Fruit fly (Drosophila melanogaster) whole organism, embryonic: ENCODE measurements around the gene Cep97.

Experiments
- Asciz ChIP-seq: fragments of 200-800 bp; sonication (Bioruptor generic); optimal IDR thresholded peaks from 2 replicates; lab custom pipeline; 2017; ENCODE audit warnings: missing biosample characterization, mild to moderate bottlenecking, missing genetic modification characterization, missing genetic modification reagents
- CG10431 ChIP-seq: fragments of 200-800 bp; sonication (Bioruptor generic); optimal IDR thresholded peaks from 3 replicates; lab custom pipeline; 2018; ENCODE audit warnings: missing biosample characterization, mild to moderate bottlenecking, missing genetic modification characterization
- CG10979 ChIP-seq: fragments of 200-800 bp; sonication (Bioruptor generic); optimal IDR thresholded peaks from 2 replicates; lab custom pipeline; 2018; ENCODE audit warnings: missing biosample characterization, mild to moderate bottlenecking, missing genetic modification characterization, moderate library complexity
- CG1233 ChIP-seq: fragments of 200-800 bp; sonication (Bioruptor generic); optimal IDR thresholded peaks from 4 replicates; lab custom pipeline; 2018; ENCODE audit warnings: missing biosample characterization, mild to moderate bottlenecking, missing genetic modification characterization
- CG15479 ChIP-seq: fragments of 200-800 bp; sonication (Bioruptor generic); optimal IDR thresholded peaks from 3 replicates; lab custom pipeline; 2019; ENCODE audit warnings: missing biosample characterization, mild to moderate bottlenecking, missing genetic modification characterization, moderate library complexity
- CG17328 ChIP-seq: fragments of 200-800 bp; sonication (Bioruptor generic); IDR thresholded peaks from 2 replicates; pipeline ENCODE4 v1.3.6; 2022; ENCODE audit warnings: missing biosample characterization, missing genetic modification characterization
- CG17385 ChIP-seq: fragments of 200-800 bp; sonication (Bioruptor generic); optimal IDR thresholded peaks from 3 replicates; lab custom pipeline; 2018; ENCODE audit warnings: missing biosample characterization, mild to moderate bottlenecking, missing genetic modification characterization
- CG18262 ChIP-seq: fragments of 200-800 bp; optimal IDR thresholded peaks from 3 replicates; lab custom pipeline; 2019; ENCODE audit warnings: missing biosample characterization, mild to moderate bottlenecking, missing genetic modification characterization, moderate library complexity
- CG1832 ChIP-seq: fragments of 200-800 bp; sonication (Bioruptor generic); optimal IDR thresholded peaks from 2 replicates; lab custom pipeline; 2017; ENCODE audit warnings: missing biosample characterization, mild to moderate bottlenecking, missing genetic modification characterization, inconsistent platforms
- CG18476 ChIP-seq: fragments of 200-800 bp; sonication (Bioruptor generic); optimal IDR thresholded peaks from 2 replicates; lab custom pipeline; 2016; ENCODE audit warnings: missing biosample characterization, mild to moderate bottlenecking, missing genetic modification characterization
- CG2116 ChIP-seq: fragments of 200-800 bp; sonication (Bioruptor generic); optimal IDR thresholded peaks from 3 replicates; lab custom pipeline; 2018; ENCODE audit warnings: missing biosample characterization, mild to moderate bottlenecking, missing genetic modification characterization
- CG2202 ChIP-seq: fragments of 200-800 bp; sonication (Bioruptor generic); optimal IDR thresholded peaks from 2 replicates; lab custom pipeline; 2018; ENCODE audit warnings: missing biosample characterization, mild to moderate bottlenecking, missing genetic modification characterization
- CG31441 ChIP-seq: fragments of 200-800 bp; sonication (Bioruptor generic); IDR thresholded peaks from 2 replicates; pipeline ENCODE4 v1.3.6; 2022; ENCODE audit warnings: missing biosample characterization, missing genetic modification characterization
- CG42726 ChIP-seq: fragments of 200-800 bp; sonication (Bioruptor generic); IDR thresholded peaks from 2 replicates; pipeline ENCODE4 v1.3.6; 2022; ENCODE audit warnings: missing biosample characterization, missing genetic modification characterization; ENCODE audit not compliant: partially characterized antibody
- CG4328 ChIP-seq: fragments of 200-800 bp; sonication (Bioruptor generic); optimal IDR thresholded peaks from 3 replicates; lab custom pipeline; 2017; ENCODE audit warnings: missing biosample characterization, missing genetic modification reagents, missing genetic modification characterization
- CG4360 ChIP-seq: fragments of 200-800 bp; sonication (Bioruptor generic); IDR thresholded peaks from 2 replicates; pipeline ENCODE4 v1.3.6; 2022; ENCODE audit warnings: missing biosample characterization, missing genetic modification characterization
- CG4707 ChIP-seq: fragments of 200-800 bp; sonication (Bioruptor generic); optimal IDR thresholded peaks from 2 replicates; lab custom pipeline; 2018; ENCODE audit warnings: missing biosample characterization, mild to moderate bottlenecking, missing genetic modification characterization, moderate library complexity
- CG6813 ChIP-seq: fragments of 200-800 bp; sonication (Bioruptor generic); optimal IDR thresholded peaks from 2 replicates; lab custom pipeline; 2017; ENCODE audit warnings: missing biosample characterization, missing genetic modification characterization, mild to moderate bottlenecking, moderate library complexity, missing genetic modification reagents
- CG7271 ChIP-seq: fragments of 200-800 bp; sonication (Bioruptor generic); optimal IDR thresholded peaks from 2 replicates; lab custom pipeline; 2018; ENCODE audit warnings: missing biosample characterization, mild to moderate bottlenecking, missing genetic modification characterization, moderate library complexity
- CG8359 ChIP-seq: fragments of 200-800 bp; sonication (Bioruptor generic); optimal IDR thresholded peaks from 2 replicates; lab custom pipeline; 2017; ENCODE audit warnings: missing biosample characterization, mild to moderate bottlenecking, missing genetic modification characterization, borderline replicate concordance
- D19A ChIP-seq: fragments of 200-800 bp; optimal IDR thresholded peaks from 3 replicates; lab custom pipeline; 2019; ENCODE audit warnings: missing biosample characterization, mild to moderate bottlenecking, missing genetic modification characterization, moderate library complexity
- Gsc ChIP-seq: fragments of 200-800 bp; sonication (Bioruptor generic); IDR thresholded peaks from 2 replicates; pipeline ENCODE4 v1.3.6; 2022; ENCODE audit warnings: missing biosample characterization, missing genetic modification characterization
- Jarid2 ChIP-seq: fragments of 200-800 bp; sonication (Bioruptor generic); optimal IDR thresholded peaks from 3 replicates; lab custom pipeline; 2017; ENCODE audit warnings: mild to moderate bottlenecking, missing biosample characterization, missing genetic modification reagents, missing genetic modification characterization
- Optix ChIP-seq: fragments of 200-800 bp; sonication (Bioruptor generic); IDR thresholded peaks from 3 replicates; pipeline ENCODE4 v1.3.6; 2022; ENCODE audit warnings: missing biosample characterization, missing genetic modification characterization
- Scr ChIP-seq: fragments of 200-800 bp; sonication (Bioruptor generic); IDR thresholded peaks from 2 replicates; pipeline ENCODE4 v1.3.6; 2022; ENCODE audit warnings: missing biosample characterization, missing genetic modification characterization; ENCODE audit not compliant: partially characterized antibody
- Sox100B ChIP-seq: fragments of 200-800 bp; sonication (Bioruptor generic); optimal IDR thresholded peaks from 3 replicates; lab custom pipeline; 2018; ENCODE audit warnings: missing biosample characterization, mild to moderate bottlenecking, missing genetic modification characterization
- Xrp1 ChIP-seq: fragments of 200-800 bp; sonication (Bioruptor generic); IDR thresholded peaks from 2 replicates; pipeline ENCODE4 v1.3.6; 2022; ENCODE audit warnings: missing biosample characterization, missing genetic modification characterization
- ac ChIP-seq: fragments of 200-800 bp; sonication (Bioruptor generic); optimal IDR thresholded peaks from 3 replicates; lab custom pipeline; 2017; ENCODE audit warnings: missing biosample characterization, mild to moderate bottlenecking, missing genetic modification characterization
- az2 ChIP-seq: fragments of 200-800 bp; sonication (Bioruptor generic); optimal IDR thresholded peaks from 3 replicates; lab custom pipeline; 2016; ENCODE audit warnings: missing biosample characterization, missing genetic modification characterization
- bcd ChIP-seq: fragments of 200-800 bp; sonication (Bioruptor generic); optimal IDR thresholded peaks from 2 replicates; lab custom pipeline; 2017; ENCODE audit warnings: missing biosample characterization, mild to moderate bottlenecking, missing genetic modification characterization
- cad ChIP-seq: fragments of >200 bp; optimal IDR thresholded peaks from 2 replicates; lab custom pipeline; 2017; ENCODE audit warnings: missing biosample characterization, missing genetic modification characterization
- cato ChIP-seq: fragments of 200-800 bp; sonication (Bioruptor generic); optimal IDR thresholded peaks from 2 replicates; lab custom pipeline; 2016; ENCODE audit warnings: missing biosample characterization, missing genetic modification characterization, borderline replicate concordance
- chn ChIP-seq: fragments of 200-800 bp; sonication (Bioruptor generic); optimal IDR thresholded peaks from 2 replicates; lab custom pipeline; 2016; ENCODE audit warnings: missing biosample characterization, missing genetic modification characterization
- ci ChIP-seq: fragments of 200-800 bp; sonication (Bioruptor generic); IDR thresholded peaks from 3 replicates; pipeline ENCODE4 v1.3.6; 2022; ENCODE audit warnings: missing biosample characterization, missing genetic modification characterization
- fd102C ChIP-seq: fragments of 200-800 bp; sonication (Bioruptor generic); optimal IDR thresholded peaks from 2 replicates; lab custom pipeline; 2018; ENCODE audit warnings: missing biosample characterization, mild to moderate bottlenecking, missing genetic modification characterization, moderate library complexity
- grau ChIP-seq: fragments of 200-800 bp; optimal IDR thresholded peaks from 3 replicates; lab custom pipeline; 2019; ENCODE audit warnings: missing biosample characterization, mild to moderate bottlenecking, missing genetic modification characterization, moderate library complexity
- gt ChIP-seq: fragments of 200-800 bp; sonication (Bioruptor generic); IDR thresholded peaks from 2 replicates; pipeline ENCODE4 v1.3.6; 2022; ENCODE audit warnings: missing biosample characterization, missing genetic modification characterization
- h ChIP-seq: fragments of >200 bp; optimal IDR thresholded peaks from 2 replicates; lab custom pipeline; 2017
- insv ChIP-seq, 2 experiments: fragments of 200-800 bp; sonication (Bioruptor generic); optimal IDR thresholded peaks; 3 replicates each; lab custom pipeline; 2016 to 2018; ENCODE audit warnings: missing biosample characterization in 2 of 2, missing genetic modification characterization in 2 of 2
- lbe ChIP-seq: fragments of 200-800 bp; sonication (Bioruptor generic); optimal IDR thresholded peaks from 2 replicates; lab custom pipeline; 2016; ENCODE audit warnings: missing biosample characterization, mild to moderate bottlenecking, missing genetic modification characterization
- lola ChIP-seq, 3 experiments: fragments of >200 bp in 2 of 3; fragments of 200-800 bp in 1 of 3; sonication (Bioruptor generic) in 1 of 3; optimal IDR thresholded peaks; 2 replicates each; lab custom pipeline; 2017 to 2019; ENCODE audit warnings: missing biosample characterization in 3 of 3, missing genetic modification characterization in 3 of 3, mild to moderate bottlenecking in 1 of 3, moderate library complexity in 1 of 3
- nmo ChIP-seq: fragments of 200-800 bp; sonication (Bioruptor generic); optimal IDR thresholded peaks from 2 replicates; lab custom pipeline; 2018; ENCODE audit warnings: missing biosample characterization, mild to moderate bottlenecking, missing genetic modification characterization, moderate library complexity
- odd ChIP-seq: fragments of 200-800 bp; sonication (Bioruptor generic); optimal IDR thresholded peaks from 2 replicates; lab custom pipeline; 2017; ENCODE audit warnings: missing biosample characterization, mild to moderate bottlenecking, missing genetic modification characterization
- pnt ChIP-seq: fragments of 200-800 bp; sonication (Bioruptor generic); optimal IDR thresholded peaks from 3 replicates; lab custom pipeline; 2016; ENCODE audit warnings: missing biosample characterization, missing genetic modification characterization
- run ChIP-seq: fragments of 200-800 bp; sonication (Bioruptor generic); optimal IDR thresholded peaks from 3 replicates; lab custom pipeline; 2018; ENCODE audit warnings: missing biosample characterization, mild to moderate bottlenecking, missing genetic modification characterization
- stwl ChIP-seq: fragments of 200-800 bp; sonication (Bioruptor generic); optimal IDR thresholded peaks from 3 replicates; lab custom pipeline; 2018; ENCODE audit warnings: missing biosample characterization, mild to moderate bottlenecking, missing genetic modification characterization, moderate library complexity
- tgo ChIP-seq: fragments of 200-800 bp; sonication (Bioruptor generic); IDR thresholded peaks from 3 replicates; pipeline ENCODE4 v1.3.6; 2022; ENCODE audit warnings: missing biosample characterization, missing genetic modification characterization
- tin ChIP-seq: fragments of 200-800 bp; sonication (Bioruptor generic); optimal IDR thresholded peaks from 3 replicates; lab custom pipeline; 2016; ENCODE audit warnings: missing biosample characterization, missing genetic modification characterization
- vfl ChIP-seq: fragments of 200-800 bp; sonication (Bioruptor generic); optimal IDR thresholded peaks from 2 replicates; lab custom pipeline; 2016; ENCODE audit warnings: missing biosample characterization, missing genetic modification characterization

The Cep97 gene

DNA sequence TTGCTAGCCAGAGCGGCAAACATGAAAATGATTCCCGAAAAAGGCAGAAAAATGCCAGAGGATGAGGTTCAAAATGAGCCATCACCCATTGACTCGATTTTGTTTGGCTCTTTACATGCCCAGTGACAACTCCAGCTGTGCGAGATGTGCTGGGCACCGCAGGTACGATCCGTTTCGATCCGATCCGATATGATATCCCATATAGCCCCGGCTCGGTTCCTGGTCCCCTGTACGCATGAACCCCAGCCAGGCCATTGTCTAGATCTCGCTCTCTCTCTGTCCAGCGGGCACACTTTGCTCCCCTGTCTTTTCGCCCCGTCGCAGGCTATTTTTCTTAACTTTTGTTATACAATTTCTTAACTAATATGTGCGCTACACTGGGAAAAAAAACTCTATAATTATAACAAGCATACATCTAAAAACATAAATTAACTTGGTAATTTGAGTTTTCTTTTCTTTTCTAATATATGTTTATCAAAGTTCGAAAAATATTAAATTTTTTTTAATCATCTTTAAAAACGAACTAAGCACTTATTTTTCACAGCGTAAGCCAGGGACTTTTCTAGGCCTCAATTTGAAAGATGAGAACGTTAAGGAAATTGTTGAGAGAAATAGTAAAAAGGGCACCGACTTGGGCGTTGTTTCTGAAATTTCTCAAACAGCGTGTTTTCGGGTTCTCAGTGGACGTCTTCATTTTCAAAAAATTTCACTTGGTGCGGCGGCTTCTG lies 39.9 kb upstream of the Cep97 start (continued):
- TF ChIP-seq CG15479 (GFP tag; lab: Kevin White, UChicago) (peak; percentile 85), CG10431 (GFP tag; lab: Kevin White, UChicago) (peak; percentile 49), stwl (peak; percentile 79), CG4360 (peak; percentile 38; the same call in 1 of the 2 replicates), CG42726 (GFP tag; lab: Robert Waterston, UW) (no peak), Asciz (GFP tag; lab: Kevin White, UChicago) (no peak), CG8359 (GFP tag; lab: Kevin White, UChicago) (peak; percentile 58), h (lab: Kevin White, UChicago) (no peak), lbe (GFP tag; lab: Kevin White, UChicago) (no peak), chn (GFP tag; lab: Kevin White, UChicago) (peak; percentile 65), vfl (GFP tag; lab: Kevin White, UChicago) (no peak), run (tag; lab: Kevin White, UChicago) (no peak), insv (GFP tag; optimal IDR thresholded peaks at IDR 0.05; lab: Kevin White, UChicago) (no peak), Scr (GFP tag; lab: Robert Waterston, UW) (no peak), CG2202 (tag; lab: Kevin White, UChicago) (peak; percentile 80), CG4707 (GFP tag; lab: Kevin White, UChicago) (no peak), cad (no peak), CG18476 (GFP tag; lab: Kevin White, UChicago) (peak; percentile 36), CG1832 (GFP tag; lab: Kevin White, UChicago) (no peak), CG1233 (GFP tag; lab: Kevin White, UChicago) (peak; percentile 72), CG18262 (peak; percentile 97), Sox100B (GFP tag; lab: Kevin White, UChicago) (peak; percentile 74), cato (peak; percentile 31), tin (GFP tag; lab: Kevin White, UChicago) (peak; percentile 71), fd102C (GFP tag; lab: Kevin White, UChicago) (peak; percentile 93), CG7271 (tag; lab: Kevin White, UChicago) (peak; percentile 95), gt (GFP tag; lab: Robert Waterston, UW) (no peak), Jarid2 (GFP tag; lab: Kevin White, UChicago) (no peak), CG2116 (peak; percentile 51), tgo (GFP tag; lab: Robert Waterston, UW) (peak; percentile 51; the same call in 1 of the 3 replicates), grau (tag; lab: Kevin White, UChicago) (peak; percentile 77), odd (GFP tag; lab: Kevin White, UChicago) (peak; percentile 9), CG10979 (peak; percentile 95), Xrp1 (peak; percentile 92), pnt (peak; percentile 63), CG6813 (GFP tag; lab: Kevin White, UChicago) (peak; percentile 60), bcd (GFP tag; lab: Kevin White, UChicago) (peak; percentile 41), lola (GFP tag; optimal IDR thresholded peaks at IDR 0.05; lab: Kevin White, UChicago) (peak in 1 of 3 experiments; percentile 96), CG4328 (GFP tag; lab: Kevin White, UChicago) (peak; percentile 13), Gsc (no peak), nmo (GFP tag; lab: Kevin White, UChicago) (peak; percentile 92), CG17328 (GFP tag; lab: Robert Waterston, UW) (peak; percentile 87), CG17385 (GFP tag; lab: Kevin White, UChicago) (peak; percentile 40), CG31441 (GFP tag; lab: Robert Waterston, UW) (peak; percentile 89), az2 (GFP tag; lab: Kevin White, UChicago) (peak; percentile 74), D19A (tag; lab: Kevin White, UChicago) (peak; percentile 87), Optix (GFP tag; lab: Robert Waterston, UW) (no peak), ci (GFP tag; lab: Robert Waterston, UW) (peak; percentile 63), ac (GFP tag; lab: Kevin White, UChicago) (peak; percentile 91)
